Fruit fly (Drosophila melanogaster) whole organism, embryonic: ENCODE results near the gene Prosalpha6.

Experiments used
- CG10267 ChIP-seq: fragments of 200-800 bp; sonication (Bioruptor generic); optimal IDR thresholded peaks from 2 replicates; lab custom pipeline; 2018; ENCODE audit warnings: missing biosample characterization, mild to moderate bottlenecking, missing genetic modification characterization, moderate library complexity
- CG10543 ChIP-seq: fragments of 200-800 bp; sonication (Bioruptor generic); optimal IDR thresholded peaks from 3 replicates; lab custom pipeline; 2017; ENCODE audit warnings: missing biosample characterization, mild to moderate bottlenecking, missing genetic modification characterization, moderate library complexity
- CG11456 ChIP-seq: fragments of 200-800 bp; sonication (Bioruptor generic); IDR thresholded peaks from 3 replicates; pipeline ENCODE4 v1.3.6; 2022; ENCODE audit warnings: missing biosample characterization, missing genetic modification characterization
- CG12071 ChIP-seq: fragments of 200-800 bp; sonication (Bioruptor generic); optimal IDR thresholded peaks from 3 replicates; lab custom pipeline; 2018; ENCODE audit warnings: missing biosample characterization, mild to moderate bottlenecking, missing genetic modification characterization
- CG12155 ChIP-seq: fragments of 200-800 bp; sonication (Bioruptor generic); optimal IDR thresholded peaks from 3 replicates; lab custom pipeline; 2016; ENCODE audit warnings: missing biosample characterization, missing genetic modification characterization
- CG12299 ChIP-seq: fragments of 200-800 bp; sonication (Bioruptor generic); optimal IDR thresholded peaks from 2 replicates; lab custom pipeline; 2018; ENCODE audit warnings: missing biosample characterization, mild to moderate bottlenecking, missing genetic modification characterization
- CG1233 ChIP-seq: fragments of 200-800 bp; sonication (Bioruptor generic); optimal IDR thresholded peaks from 4 replicates; lab custom pipeline; 2018; ENCODE audit warnings: missing biosample characterization, mild to moderate bottlenecking, missing genetic modification characterization
- CG13894 ChIP-seq: fragments of 200-800 bp; sonication (Bioruptor generic); optimal IDR thresholded peaks from 3 replicates; lab custom pipeline; 2018; ENCODE audit warnings: missing biosample characterization, mild to moderate bottlenecking, missing genetic modification characterization, moderate library complexity
- CG1529 ChIP-seq: fragments of 200-800 bp; sonication (Bioruptor generic); optimal IDR thresholded peaks from 3 replicates; lab custom pipeline; 2018; ENCODE audit warnings: missing biosample characterization, missing genetic modification characterization
- CG16779 ChIP-seq: fragments of 200-800 bp; sonication (Bioruptor generic); IDR thresholded peaks from 2 replicates; pipeline ENCODE4 v1.3.6; 2022; ENCODE audit warnings: missing biosample characterization, missing genetic modification characterization
- CG17359 ChIP-seq: fragments of 200-800 bp; sonication (Bioruptor generic); optimal IDR thresholded peaks from 3 replicates; lab custom pipeline; 2018; ENCODE audit warnings: missing biosample characterization, mild to moderate bottlenecking, missing genetic modification characterization, moderate library complexity
- CG17361 ChIP-seq: fragments of 200-800 bp; sonication (Bioruptor generic); IDR thresholded peaks from 3 replicates; pipeline ENCODE4 v1.3.6; 2022; ENCODE audit warnings: missing biosample characterization, missing genetic modification characterization
- CG17829 ChIP-seq: fragments of 200-800 bp; optimal IDR thresholded peaks from 2 replicates; lab custom pipeline; 2019; ENCODE audit warnings: missing biosample characterization, mild to moderate bottlenecking, missing genetic modification characterization, moderate library complexity
- CG30403 ChIP-seq: fragments of 200-800 bp; sonication (Bioruptor generic); optimal IDR thresholded peaks from 3 replicates; lab custom pipeline; 2016; ENCODE audit warnings: missing biosample characterization, missing genetic modification characterization
- CG3838 ChIP-seq: fragments of 200-800 bp; sonication (Bioruptor generic); optimal IDR thresholded peaks from 3 replicates; lab custom pipeline; 2016; ENCODE audit warnings: missing biosample characterization, missing genetic modification characterization
- CG4360 ChIP-seq: fragments of 200-800 bp; sonication (Bioruptor generic); IDR thresholded peaks from 2 replicates; pipeline ENCODE4 v1.3.6; 2022; ENCODE audit warnings: missing biosample characterization, missing genetic modification characterization
- CG5245 ChIP-seq: fragments of 200-800 bp; sonication (Bioruptor generic); optimal IDR thresholded peaks from 3 replicates; lab custom pipeline; 2016; ENCODE audit warnings: missing biosample characterization, missing genetic modification characterization
- CG6765 ChIP-seq: fragments of 200-800 bp; sonication (Bioruptor generic); optimal IDR thresholded peaks from 3 replicates; lab custom pipeline; 2017; ENCODE audit warnings: missing biosample characterization, mild to moderate bottlenecking, missing genetic modification characterization
- CG9437 ChIP-seq: fragments of 200-800 bp; sonication (Bioruptor generic); optimal IDR thresholded peaks from 2 replicates; lab custom pipeline; 2018; ENCODE audit warnings: missing biosample characterization, mild to moderate bottlenecking, missing genetic modification characterization
- CrebB ChIP-seq: fragments of 200-800 bp; sonication (Bioruptor generic); optimal IDR thresholded peaks from 3 replicates; lab custom pipeline; 2018; ENCODE audit warnings: missing biosample characterization, mild to moderate bottlenecking, missing genetic modification characterization
- D ChIP-seq, 2 experiments: fragments of 200-800 bp in 1 of 2; fragments of >200 bp in 1 of 2; sonication (Bioruptor generic) in 1 of 2; optimal IDR thresholded peaks; 2 replicates in 1 of 2; 3 replicates in 1 of 2; lab custom pipeline; 2017; ENCODE audit warnings: mild to moderate bottlenecking in 1 of 2, missing biosample characterization in 1 of 2, missing genetic modification characterization in 1 of 2, missing genetic modification reagents in 1 of 2
- Dll ChIP-seq: fragments of 200-800 bp; sonication (Bioruptor generic); IDR thresholded peaks from 4 replicates; pipeline ENCODE4 v1.3.6; 2022; ENCODE audit warnings: missing biosample characterization, missing genetic modification characterization; ENCODE audit not compliant: partially characterized antibody
- E2f1 ChIP-seq: fragments of 200-800 bp; sonication (Bioruptor generic); IDR thresholded peaks from 2 replicates; pipeline ENCODE4 v1.3.6; 2022; ENCODE audit warnings: missing biosample characterization, missing genetic modification characterization
- H15 ChIP-seq: fragments of 200-800 bp; sonication (Bioruptor generic); IDR thresholded peaks from 3 replicates; pipeline ENCODE4 v1.3.6; 2022; ENCODE audit warnings: missing biosample characterization, missing genetic modification characterization
- HLH4C ChIP-seq: fragments of 200-800 bp; sonication (Bioruptor generic); IDR thresholded peaks from 3 replicates; pipeline ENCODE4 v1.3.6; 2022; ENCODE audit warnings: missing biosample characterization, missing genetic modification characterization; ENCODE audit not compliant: partially characterized antibody
- Hey ChIP-seq: fragments of 200-800 bp; sonication (Bioruptor generic); optimal IDR thresholded peaks from 3 replicates; lab custom pipeline; 2018; ENCODE audit warnings: missing biosample characterization, mild to moderate bottlenecking, missing genetic modification characterization
- Hmx ChIP-seq: fragments of 200-800 bp; sonication (Bioruptor generic); optimal IDR thresholded peaks from 2 replicates; lab custom pipeline; 2016; ENCODE audit warnings: missing biosample characterization, missing genetic modification characterization
- Jarid2 ChIP-seq: fragments of 200-800 bp; sonication (Bioruptor generic); optimal IDR thresholded peaks from 3 replicates; lab custom pipeline; 2017; ENCODE audit warnings: mild to moderate bottlenecking, missing biosample characterization, missing genetic modification reagents, missing genetic modification characterization
- Med ChIP-seq: fragments of 200-800 bp; sonication (Bioruptor generic); peaks from one replicate; lab custom pipeline; 2016; ENCODE audit warnings: missing biosample characterization, missing genetic modification characterization, mild to moderate bottlenecking, inconsistent platforms, moderate library complexity
- Meics ChIP-seq: fragments of 200-800 bp; sonication (Bioruptor generic); optimal IDR thresholded peaks from 2 replicates; lab custom pipeline; 2017; ENCODE audit warnings: missing biosample characterization, mild to moderate bottlenecking, missing genetic modification characterization
- Mrtf ChIP-seq: fragments of 200-800 bp; sonication (Bioruptor generic); IDR thresholded peaks from 3 replicates; pipeline ENCODE4 v1.3.6; 2022; ENCODE audit warnings: missing biosample characterization, missing genetic modification characterization
- Myb ChIP-seq: fragments of 200-800 bp; sonication (Bioruptor generic); optimal IDR thresholded peaks from 2 replicates; lab custom pipeline; 2016; ENCODE audit warnings: missing biosample characterization, missing genetic modification characterization
- Nf-YA ChIP-seq: fragments of 200-800 bp; sonication (Bioruptor generic); IDR thresholded peaks from 2 replicates; pipeline ENCODE4 v1.3.6; 2022; ENCODE audit warnings: missing biosample characterization, missing genetic modification characterization
- Ravus ChIP-seq: fragments of 200-800 bp; sonication (Bioruptor generic); IDR thresholded peaks from 2 replicates; pipeline ENCODE4 v1.3.6; 2022; ENCODE audit warnings: missing biosample characterization, missing genetic modification characterization
- ac ChIP-seq: fragments of 200-800 bp; sonication (Bioruptor generic); optimal IDR thresholded peaks from 3 replicates; lab custom pipeline; 2017; ENCODE audit warnings: missing biosample characterization, mild to moderate bottlenecking, missing genetic modification characterization
- fd3F ChIP-seq: fragments of 200-800 bp; sonication (Bioruptor generic); optimal IDR thresholded peaks from 2 replicates; lab custom pipeline; 2018; ENCODE audit warnings: missing biosample characterization, mild to moderate bottlenecking, missing genetic modification characterization, moderate library complexity
- gem ChIP-seq: fragments of 200-800 bp; sonication (Bioruptor generic); optimal IDR thresholded peaks from 2 replicates; lab custom pipeline; 2019; ENCODE audit warnings: missing biosample characterization, mild to moderate bottlenecking, missing genetic modification characterization, moderate library complexity
- ham ChIP-seq: fragments of 200-800 bp; sonication (Bioruptor generic); IDR thresholded peaks from 2 replicates; pipeline ENCODE4 v1.3.6; 2022; ENCODE audit warnings: missing biosample characterization, missing genetic modification characterization
- jigr1 ChIP-seq: fragments of 200-800 bp; sonication (Bioruptor generic); IDR thresholded peaks from 3 replicates; pipeline ENCODE4 v1.3.6; 2022; ENCODE audit warnings: missing biosample characterization, missing genetic modification characterization
- kay ChIP-seq: fragments of 200-800 bp; sonication (Bioruptor generic); optimal IDR thresholded peaks from 2 replicates; lab custom pipeline; 2016; ENCODE audit warnings: missing biosample characterization, missing genetic modification characterization
- lilli ChIP-seq: fragments of 200-800 bp; sonication (Bioruptor generic); optimal IDR thresholded peaks from 3 replicates; lab custom pipeline; 2016; ENCODE audit warnings: missing biosample characterization, missing genetic modification characterization
- onecut ChIP-seq: fragments of 200-800 bp; sonication (Bioruptor generic); IDR thresholded peaks from 2 replicates; pipeline ENCODE4 v1.3.6; 2022; ENCODE audit warnings: missing biosample characterization, missing genetic modification characterization
- org-1 ChIP-seq: fragments of 200-800 bp; sonication (Bioruptor generic); optimal IDR thresholded peaks from 2 replicates; lab custom pipeline; 2017; ENCODE audit warnings: missing biosample characterization, missing genetic modification characterization
- peb ChIP-seq: fragments of 200-800 bp; sonication (Bioruptor generic); IDR thresholded peaks from 2 replicates; pipeline ENCODE4 v1.3.6; 2022; ENCODE audit warnings: missing biosample characterization, missing genetic modification characterization
- pzg ChIP-seq: fragments of 200-800 bp; sonication (Bioruptor generic); optimal IDR thresholded peaks from 3 replicates; lab custom pipeline; 2018; ENCODE audit warnings: missing biosample characterization, mild to moderate bottlenecking, missing genetic modification characterization, moderate library complexity
- shn ChIP-seq: fragments of 200-800 bp; sonication (Bioruptor generic); optimal IDR thresholded peaks from 3 replicates; lab custom pipeline; 2016; ENCODE audit warnings: missing biosample characterization, missing genetic modification characterization
- sima ChIP-seq: fragments of 200-800 bp; sonication (Bioruptor generic); optimal IDR thresholded peaks from 2 replicates; lab custom pipeline; 2016; ENCODE audit warnings: missing biosample characterization, missing genetic modification characterization
- so ChIP-seq: fragments of 200-800 bp; sonication (Bioruptor generic); IDR thresholded peaks from 3 replicates; pipeline ENCODE4 v1.3.6; 2022; ENCODE audit warnings: missing biosample characterization, missing genetic modification characterization
- tgo ChIP-seq: fragments of 200-800 bp; sonication (Bioruptor generic); IDR thresholded peaks from 3 replicates; pipeline ENCODE4 v1.3.6; 2022; ENCODE audit warnings: missing biosample characterization, missing genetic modification characterization
- wdn ChIP-seq: fragments of 200-800 bp; sonication (Bioruptor generic); IDR thresholded peaks from 2 replicates; pipeline ENCODE4 v1.3.6; 2022; ENCODE audit warnings: missing biosample characterization, missing genetic modification characterization
- wor ChIP-seq: fragments of 200-800 bp; sonication (Bioruptor generic); IDR thresholded peaks from 2 replicates; pipeline ENCODE4 v1.3.6; 2022; ENCODE audit warnings: missing biosample characterization, missing genetic modification characterization

Gene Prosalpha6

dm6 chr2L:10200847-10201246, 20.3 kb upstream of the Prosalpha6 start, which contains the start of the genes Ripalpha and RpL7 (continued):
- peak; percentile 96 for TF ChIP-seq CG17359 (tag; lab: Kevin White, UChicago)
- TF ChIP-seq CG9437 (GFP tag; lab: Kevin White, UChicago): peak; percentile 88
- peak; percentile 96 for TF ChIP-seq ham (GFP tag; lab: Robert Waterston, UW)
- peak; percentile 99 for TF ChIP-seq CG11456 (GFP tag; lab: Robert Waterston, UW)
- TF ChIP-seq CG6765 (GFP tag; lab: Kevin White, UChicago): peak; percentile 100
- peak; percentile 100 for TF ChIP-seq Med
- TF ChIP-seq E2f1: peak; percentile 96
- TF ChIP-seq Ravus (GFP tag; lab: Robert Waterston, UW): peak; percentile 82
- peak; percentile 93 for TF ChIP-seq Jarid2 (GFP tag; lab: Kevin White, UChicago)
- peak; percentile 98 for TF ChIP-seq CG1233 (GFP tag; lab: Kevin White, UChicago)
- TF ChIP-seq peb (GFP tag; lab: Robert Waterston, UW): peak; percentile 88
- peak; percentile 93 for TF ChIP-seq fd3F (GFP tag; lab: Kevin White, UChicago)
- TF ChIP-seq CG16779 (GFP tag; lab: Robert Waterston, UW): peak; percentile 97
- TF ChIP-seq H15 (GFP tag; lab: Robert Waterston, UW): peak; percentile 97
- TF ChIP-seq CG10543 (GFP tag; lab: Kevin White, UChicago): peak; percentile 99
- peak; percentile 92 for TF ChIP-seq tgo
- TF ChIP-seq sima (GFP tag; lab: Kevin White, UChicago): peak; percentile 96
- peak; percentile 93 for TF ChIP-seq Nf-YA (GFP tag; lab: Robert Waterston, UW)
- TF ChIP-seq CG1529: peak; percentile 95
- peak; percentile 99 for TF ChIP-seq shn (GFP tag; lab: Kevin White, UChicago)
- TF ChIP-seq CG12155 (GFP tag; lab: Kevin White, UChicago): peak; percentile 96
- TF ChIP-seq Mrtf (GFP tag; lab: Robert Waterston, UW): peak; percentile 92
- TF ChIP-seq gem (tag; lab: Kevin White, UChicago): peak; percentile 85
- peak; percentile 96 for TF ChIP-seq CG30403 (GFP tag; lab: Kevin White, UChicago)
- peak; percentile 92 for TF ChIP-seq kay (GFP tag; lab: Kevin White, UChicago)
- TF ChIP-seq lilli (GFP tag; lab: Kevin White, UChicago): peak; percentile 96
- peak; percentile 97 for TF ChIP-seq CG13894 (tag; lab: Kevin White, UChicago)
- TF ChIP-seq so (GFP tag; lab: Robert Waterston, UW): peak; percentile 97
- TF ChIP-seq CG5245 (GFP tag; lab: Kevin White, UChicago): peak; percentile 97
- TF ChIP-seq HLH4C: peak; percentile 79
- TF ChIP-seq pzg (GFP tag; lab: Kevin White, UChicago): peak; percentile 100
- TF ChIP-seq jigr1 (GFP tag; lab: Robert Waterston, UW): peak; percentile 50; the same call in 1 of the 3 replicates
- peak; percentile 96 for TF ChIP-seq onecut (GFP tag; lab: Robert Waterston, UW)
- no peak for TF ChIP-seq D (optimal IDR thresholded peaks at IDR 0.05; lab: Kevin White, UChicago)
- peak; percentile 93 for TF ChIP-seq D (GFP tag; optimal IDR thresholded peaks at IDR 0.05; lab: Kevin White, UChicago)
- TF ChIP-seq CG3838 (GFP tag; lab: Kevin White, UChicago): peak; percentile 94
- peak; percentile 97 for TF ChIP-seq wdn (GFP tag; lab: Robert Waterston, UW)
- TF ChIP-seq ac (GFP tag; lab: Kevin White, UChicago): peak; percentile 96
- peak; percentile 94 for TF ChIP-seq CG12299 (tag; lab: Kevin White, UChicago)
- TF ChIP-seq org-1 (GFP tag; lab: Kevin White, UChicago): peak; percentile 97
- peak; percentile 98 for TF ChIP-seq CrebB (tag; lab: Kevin White, UChicago)
- peak; percentile 77 for TF ChIP-seq wor
- TF ChIP-seq Dll (GFP tag; lab: Robert Waterston, UW): peak; percentile 83
- peak; percentile 74 for TF ChIP-seq CG4360
- TF ChIP-seq CG17829 (tag; lab: Kevin White, UChicago): peak; percentile 90
- peak; percentile 99 for TF ChIP-seq Meics
- peak; percentile 98 for TF ChIP-seq CG12071 (GFP tag; lab: Kevin White, UChicago)
- peak; percentile 94 for TF ChIP-seq CG17361 (GFP tag; lab: Robert Waterston, UW)
- TF ChIP-seq Hey: peak; percentile 98
- peak; percentile 93 for TF ChIP-seq Myb (GFP tag; lab: Kevin White, UChicago)
- TF ChIP-seq Hmx: peak; percentile 54
- peak; percentile 99 for TF ChIP-seq CG10267 (tag; lab: Kevin White, UChicago)
